Worm (Caenorhabditis elegans): ENCODE results near the gene C48B4.9.

ce11 chrIII:9585314-9585713, 22.2 kb upstream of the C48B4.9 start:
- TF ChIP-seq him-1 (tag; optimal IDR thresholded peaks at IDR 0.05) (no peak), W03F9.2 (tag; optimal IDR thresholded peaks at IDR 0.05) (no peak), dao-5 (tag; optimal IDR thresholded peaks at IDR 0.05) (no peak)
